Worm (Caenorhabditis elegans): ENCODE measurements around the gene srd-36.

srd-36 gene

ce11 chrX:13246668-13247358 is 47.8 kb downstream of the srd-36 start:
- TF ChIP-seq ets-7 (tag; optimal IDR thresholded peaks at IDR 0.05) (no peak), F13C5.2 (tag; optimal IDR thresholded peaks at IDR 0.05) (no peak), aly-1 (tag; optimal IDR thresholded peaks at IDR 0.05) (no peak), flt-1 (GFP tag; IDR thresholded peaks at IDR 0.05) (no peak), tra-4 (tag; optimal IDR thresholded peaks at IDR 0.05) (no peak), hnd-1 (tag; optimal IDR thresholded peaks at IDR 0.05) (no peak), hmg-4 (GFP tag; optimal IDR thresholded peaks at IDR 0.05) (no peak), scrt-1 (GFP tag; IDR thresholded peaks at IDR 0.05) (no peak), sea-1 (GFP tag; conservative IDR thresholded peaks at IDR 0.05) (no peak), ceh-36 (tag; optimal IDR thresholded peaks at IDR 0.05) (no peak), ceh-13 (GFP tag; optimal IDR thresholded peaks at IDR 0.05) (no peak), tbx-37 (GFP tag; conservative IDR thresholded peaks at IDR 0.05) (no peak)

DNA sequence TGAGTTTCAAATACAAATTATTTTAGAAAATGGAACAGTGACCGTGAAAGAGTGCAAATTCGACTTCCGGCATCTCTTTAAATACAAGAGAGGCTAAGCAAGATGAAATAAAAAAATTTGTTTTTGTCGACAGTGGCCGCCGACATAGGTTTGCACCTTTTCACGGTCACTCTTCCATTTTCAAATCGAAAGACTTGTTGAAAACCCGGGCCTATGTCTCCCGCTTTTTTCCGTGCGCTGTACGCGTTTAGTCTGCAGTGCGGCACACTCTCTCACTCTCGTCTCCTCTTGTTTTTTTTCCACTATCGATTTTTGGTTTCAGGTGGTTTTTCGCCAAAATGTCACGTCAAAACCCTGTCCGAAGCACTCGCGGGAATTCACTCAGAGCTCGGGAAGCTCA is 49.5 kb downstream of the srd-36 start, which contains the start of gene hpl-1:
Gene hpl-1 (plus strand): TSS at position 301 of the 400 bp plus-strand sequence.
- TF ChIP-seq aly-1 (tag; optimal IDR thresholded peaks at IDR 0.05) (no peak), ceh-36 (tag; optimal IDR thresholded peaks at IDR 0.05) (no peak), F13C5.2 (tag; optimal IDR thresholded peaks at IDR 0.05) (no peak), tbx-37 (GFP tag; conservative IDR thresholded peaks at IDR 0.05) (no peak), hmbx-1 (tag; optimal IDR thresholded peaks at IDR 0.05) (no peak), tbx-11 (GFP tag; IDR thresholded peaks at IDR 0.05) (no peak)
